Fruit fly (Drosophila melanogaster): ENCODE measurements around the gene CG31677.

dm6 chr2L:20643144-20643543 is 39.1 kb upstream of the CG31677 start, which contains the start of gene CG17470:
- no peak for TF ChIP-seq fru (GFP tag; optimal IDR thresholded peaks at IDR 0.05)
- TF ChIP-seq Hr78 (GFP tag; optimal IDR thresholded peaks at IDR 0.05), result no peak
- TF ChIP-seq jim (GFP tag; optimal IDR thresholded peaks at IDR 0.05), result no peak
- no peak for TF ChIP-seq GATAd (GFP tag; optimal IDR thresholded peaks at IDR 0.05)
- no peak for TF ChIP-seq h (GFP tag; optimal IDR thresholded peaks at IDR 0.05)

All from whole organism, wandering third instar larva.